Worm (Caenorhabditis elegans) whole organism, young adult: ENCODE measurements around the gene spig-10.

Experiments used
- F10E7.11 ChIP-seq: sonication (generic microtip); optimal IDR thresholded peaks from 2 replicates; lab custom pipeline; 2017; ENCODE audit warnings: mild to moderate bottlenecking, missing genetic modification characterization, moderate library complexity, missing compliant biosample characterization
- F33H1.4 ChIP-seq: fragments of 200-800 bp; sonication (Bioruptor generic); IDR thresholded peaks from 2 replicates; pipeline ENCODE4 v1.3.6; 2022; ENCODE audit warnings: missing genetic modification reagents, missing genetic modification characterization, missing compliant biosample characterization
- F49E8.2 ChIP-seq: sonication (generic microtip); optimal IDR thresholded peaks from 3 replicates; lab custom pipeline; 2017; ENCODE audit warnings: missing genetic modification characterization, mild to moderate bottlenecking, missing compliant biosample characterization, antibody characterized with exemption, moderate library complexity; ENCODE audit not compliant: insufficient read depth
- ceh-100 ChIP-seq: fragments of 200-800 bp; sonication (Bioruptor generic); IDR thresholded peaks from 2 replicates; pipeline ENCODE4 v1.3.6; 2022; ENCODE audit warnings: missing genetic modification reagents, missing genetic modification characterization, missing compliant biosample characterization
- egl-44 ChIP-seq: fragments of 200-800 bp; sonication (Bioruptor generic); IDR thresholded peaks from 2 replicates; pipeline ENCODE4 v1.3.6; 2022; ENCODE audit warnings: missing genetic modification reagents, missing genetic modification characterization, missing compliant biosample characterization
- gei-17 ChIP-seq: fragments of 200-800 bp; sonication (Bioruptor generic); optimal IDR thresholded peaks from 2 replicates; lab custom pipeline; 2018; ENCODE audit warnings: mild to moderate bottlenecking, missing genetic modification characterization, missing compliant biosample characterization
- nhr-27 ChIP-seq: fragments of 200-800 bp; sonication (Bioruptor generic); optimal IDR thresholded peaks from 2 replicates; lab custom pipeline; 2018; ENCODE audit warnings: mild to moderate bottlenecking, missing genetic modification characterization, moderate library complexity, missing compliant biosample characterization
- tbx-9 ChIP-seq: sonication (generic microtip); optimal IDR thresholded peaks from 2 replicates; lab custom pipeline; 2016; ENCODE audit warnings: borderline replicate concordance, missing genetic modification characterization, inconsistent platforms, missing compliant biosample characterization
- unc-62 ChIP-seq: fragments of 150-350 bp; optimal IDR thresholded peaks from 2 replicates; lab custom pipeline; 2014; ENCODE audit warnings: missing biosample characterization, missing genetic modification reagents, missing genetic modification characterization
- xnd-1 ChIP-seq: sonication (generic microtip); optimal IDR thresholded peaks from 2 replicates; lab custom pipeline; 2016; ENCODE audit warnings: missing genotype, missing genetic modification reagents, missing genetic modification characterization, missing compliant biosample characterization

- TF ChIP-seq nhr-27 (tag; lab: Kevin White, UChicago) (no peak), unc-62 (GFP tag; lab: Kevin White, UChicago) (no peak), F10E7.11 (no peak), ceh-100 (GFP tag; lab: Robert Waterston, UW) (no peak), gei-17 (GFP tag; lab: Kevin White, UChicago) (no peak), F49E8.2 (no peak), xnd-1 (no peak), egl-44 (GFP tag; lab: Robert Waterston, UW) (no peak), F33H1.4 (GFP tag; lab: Robert Waterston, UW) (no peak), tbx-9 (tag; lab: Kevin White, UChicago) (no peak)
Measured at ce11 chrV:7007307-7007706, 1.2 kb downstream of the spig-10 start, which contains the start of gene drd-10.
